Fruit fly (Drosophila melanogaster) whole organism, wandering third instar larva: ENCODE measurements around the gene Dic1.

ENCODE experiments used
- Abd-B ChIP-seq: fragments of >200 bp; optimal IDR thresholded peaks from 2 replicates; lab custom pipeline; 2017; ENCODE audit warnings: missing biosample characterization, missing genetic modification characterization
- CG32264 ChIP-seq: fragments of 200-800 bp; sonication (Bioruptor generic); optimal IDR thresholded peaks from 2 replicates; lab custom pipeline; 2016; ENCODE audit warnings: missing biosample characterization, missing genetic modification characterization
- CG9705 ChIP-seq: fragments of 200-800 bp; sonication (Bioruptor generic); optimal IDR thresholded peaks from 2 replicates; lab custom pipeline; 2018; ENCODE audit warnings: missing biosample characterization, mild to moderate bottlenecking, missing genetic modification characterization
- CrebA ChIP-seq: fragments of 200-800 bp; sonication (Bioruptor generic); optimal IDR thresholded peaks from 2 replicates; lab custom pipeline; 2016; ENCODE audit warnings: missing biosample characterization, mild to moderate bottlenecking, missing genetic modification characterization, borderline replicate concordance
- Dfd ChIP-seq: fragments of >200 bp; optimal IDR thresholded peaks from 2 replicates; lab custom pipeline; 2017; ENCODE audit warnings: missing biosample characterization, missing genetic modification characterization
- GATAd ChIP-seq: sonication (Bioruptor generic); optimal IDR thresholded peaks from 2 replicates; lab custom pipeline; 2016; ENCODE audit warnings: missing biosample characterization, missing genetic modification characterization
- HLH106 ChIP-seq: fragments of 200-800 bp; optimal IDR thresholded peaks from 3 replicates; lab custom pipeline; 2019; ENCODE audit warnings: missing biosample characterization, mild to moderate bottlenecking, missing genetic modification characterization, moderate library complexity
- Hnf4 ChIP-seq: fragments of 200-800 bp; sonication (Bioruptor generic); optimal IDR thresholded peaks from 2 replicates; lab custom pipeline; 2016; ENCODE audit warnings: missing biosample characterization, mild to moderate bottlenecking, missing genetic modification characterization
- Hr78 ChIP-seq: fragments of >200 bp; optimal IDR thresholded peaks from 2 replicates; lab custom pipeline; 2017; ENCODE audit warnings: missing biosample characterization, missing genetic modification characterization
- Myc ChIP-seq: fragments of >200 bp; optimal IDR thresholded peaks from 2 replicates; lab custom pipeline; 2017
- OdsH ChIP-seq: fragments of 200-800 bp; sonication (Bioruptor generic); optimal IDR thresholded peaks from 2 replicates; lab custom pipeline; 2016; ENCODE audit warnings: missing biosample characterization, mild to moderate bottlenecking, missing genetic modification characterization
- Rel ChIP-seq, 2 experiments: fragments of 200-800 bp; sonication (Bioruptor generic) in 1 of 2; optimal IDR thresholded peaks; 2 replicates in 1 of 2; 3 replicates in 1 of 2; lab custom pipeline; 2016 to 2019; ENCODE audit warnings: mild to moderate bottlenecking in 2 of 2, missing biosample characterization in 2 of 2, missing genetic modification characterization in 2 of 2, moderate library complexity in 1 of 2
- Sp1 ChIP-seq: fragments of 200-800 bp; sonication (Bioruptor generic); optimal IDR thresholded peaks from 3 replicates; lab custom pipeline; 2019; ENCODE audit warnings: missing biosample characterization, mild to moderate bottlenecking, missing genetic modification characterization, moderate library complexity
- Vsx2 ChIP-seq: fragments of 200-300, 225-300 bp; sonication (Bioruptor generic); optimal IDR thresholded peaks from 2 replicates; lab custom pipeline; 2018; ENCODE audit warnings: missing biosample characterization, missing genetic modification characterization; ENCODE audit not compliant: partially characterized antibody
- br ChIP-seq: fragments of 200-800 bp; sonication (Bioruptor generic); optimal IDR thresholded peaks from 2 replicates; lab custom pipeline; 2016; ENCODE audit warnings: missing biosample characterization, missing genetic modification characterization
- dl ChIP-seq, 2 experiments: fragments of 175-275, 200-275 bp in 1 of 2; fragments of 200-275 bp in 1 of 2; sonication (Bioruptor generic); optimal IDR thresholded peaks; lab custom pipeline; 2018; ENCODE audit warnings: mild to moderate bottlenecking in 2 of 2, missing biosample characterization in 2 of 2, missing genetic modification characterization in 2 of 2, moderate library complexity in 2 of 2; ENCODE audit not compliant: partially characterized antibody in 2 of 2, insufficient read depth in 1 of 2
- dmrt93B ChIP-seq: fragments of 200-800 bp; sonication (Bioruptor generic); optimal IDR thresholded peaks from 2 replicates; lab custom pipeline; 2018; ENCODE audit warnings: missing biosample characterization, mild to moderate bottlenecking, missing genetic modification characterization
- ey ChIP-seq: fragments of 200-800 bp; sonication (Bioruptor generic); optimal IDR thresholded peaks from 2 replicates; lab custom pipeline; 2016; ENCODE audit warnings: missing biosample characterization, missing genetic modification characterization
- foxo ChIP-seq, 2 experiments: fragments of 200-800 bp; sonication (Bioruptor generic); optimal IDR thresholded peaks; 2 replicates in 1 of 2; 3 replicates in 1 of 2; lab custom pipeline; 2016 to 2017; ENCODE audit warnings: missing biosample characterization in 2 of 2, missing genetic modification characterization in 2 of 2
- fru ChIP-seq: fragments of 200-800 bp; sonication (Bioruptor generic); optimal IDR thresholded peaks from 3 replicates; lab custom pipeline; 2016; ENCODE audit warnings: missing biosample characterization, mild to moderate bottlenecking, missing genetic modification characterization
- h ChIP-seq: fragments of 200-800 bp; sonication (Bioruptor generic); optimal IDR thresholded peaks from 3 replicates; lab custom pipeline; 2016; ENCODE audit warnings: missing biosample characterization, mild to moderate bottlenecking, missing genetic modification characterization
- jim ChIP-seq: fragments of 175-275, 200-325 bp; sonication (Bioruptor generic); optimal IDR thresholded peaks from 2 replicates; lab custom pipeline; 2016; ENCODE audit warnings: missing biosample characterization, mild to moderate bottlenecking, missing genetic modification characterization
- lola ChIP-seq: fragments of >200 bp; optimal IDR thresholded peaks from 2 replicates; lab custom pipeline; 2017; ENCODE audit warnings: missing biosample characterization, missing genetic modification characterization
- pan ChIP-seq: fragments of >200 bp; optimal IDR thresholded peaks from 2 replicates; lab custom pipeline; 2017
- psq ChIP-seq: fragments of 200-800 bp; sonication (Bioruptor generic); optimal IDR thresholded peaks from 3 replicates; lab custom pipeline; 2017; ENCODE audit warnings: missing biosample characterization, mild to moderate bottlenecking, missing genetic modification characterization, moderate library complexity
- rgr ChIP-seq: fragments of 200-800 bp; sonication (Bioruptor generic); optimal IDR thresholded peaks from 3 replicates; lab custom pipeline; 2016; ENCODE audit warnings: missing biosample characterization, mild to moderate bottlenecking, missing genetic modification characterization
- sage ChIP-seq: fragments of 200-800 bp; sonication (Bioruptor generic); optimal IDR thresholded peaks from 2 replicates; lab custom pipeline; 2016; ENCODE audit warnings: missing biosample characterization, mild to moderate bottlenecking, missing genetic modification characterization
- tai ChIP-seq: sonication (Bioruptor generic); optimal IDR thresholded peaks from 2 replicates; lab custom pipeline; 2016; ENCODE audit warnings: missing biosample characterization, missing genetic modification characterization
- usp ChIP-seq: fragments of >200 bp; optimal IDR thresholded peaks from 2 replicates; lab custom pipeline; 2017; ENCODE audit warnings: missing biosample characterization, missing genetic modification characterization

Gene Dic1

DNA sequence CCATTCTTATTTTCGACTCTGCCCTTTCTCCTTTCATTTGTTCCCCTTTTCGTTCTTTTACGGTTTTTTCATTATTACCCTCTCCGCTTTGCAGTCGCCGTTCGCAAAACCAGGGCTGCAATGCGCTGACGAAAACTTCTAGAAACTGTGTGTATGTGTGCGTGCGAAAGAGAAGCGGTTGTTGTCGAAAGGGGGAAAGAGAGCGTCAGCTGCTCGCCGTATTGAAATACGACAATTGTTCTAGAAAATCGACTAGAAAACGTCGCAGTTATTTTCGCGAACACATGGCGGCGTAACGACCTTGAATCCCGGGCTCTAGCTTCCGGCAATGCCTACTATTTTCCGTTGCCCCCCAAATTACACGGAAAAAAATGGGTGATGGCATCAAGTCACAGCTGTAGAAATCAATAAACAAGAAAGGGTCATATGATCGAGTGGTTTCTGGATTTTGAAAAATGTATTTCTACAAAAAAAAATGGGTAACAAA is 18.0 kb downstream of the Dic1 start:
- TF ChIP-seq GATAd (GFP tag; lab: Kevin White, UChicago): no peak
- TF ChIP-seq foxo (GFP tag; optimal IDR thresholded peaks at IDR 0.05; lab: Kevin White, UChicago): no peak
- no peak for TF ChIP-seq Vsx2 (GFP tag; lab: Kevin White, UChicago)
- no peak for TF ChIP-seq Sp1 (GFP tag; lab: Kevin White, UChicago)
- no peak for TF ChIP-seq usp
- TF ChIP-seq h (GFP tag; lab: Kevin White, UChicago): no peak
- no peak for TF ChIP-seq HLH106
- TF ChIP-seq br (GFP tag; lab: Kevin White, UChicago): no peak
- TF ChIP-seq Myc: no peak
- TF ChIP-seq dmrt93B (GFP tag; lab: Kevin White, UChicago): no peak
- no peak for TF ChIP-seq rgr (GFP tag; lab: Kevin White, UChicago)
- TF ChIP-seq Hr78 (GFP tag; lab: Kevin White, UChicago): no peak
- no peak for TF ChIP-seq Hnf4 (GFP tag; lab: Kevin White, UChicago)
- no peak for TF ChIP-seq dl (GFP tag; optimal IDR thresholded peaks at IDR 0.05; lab: Kevin White, UChicago; ENCODE audit: insufficient read depth in 1 of 2, partially characterized antibody in 2 of 2)
- no peak for TF ChIP-seq OdsH (GFP tag; lab: Kevin White, UChicago)
- peak; percentile 56 for TF ChIP-seq lola
- TF ChIP-seq psq (GFP tag; lab: Kevin White, UChicago): peak; percentile 99

DNA sequence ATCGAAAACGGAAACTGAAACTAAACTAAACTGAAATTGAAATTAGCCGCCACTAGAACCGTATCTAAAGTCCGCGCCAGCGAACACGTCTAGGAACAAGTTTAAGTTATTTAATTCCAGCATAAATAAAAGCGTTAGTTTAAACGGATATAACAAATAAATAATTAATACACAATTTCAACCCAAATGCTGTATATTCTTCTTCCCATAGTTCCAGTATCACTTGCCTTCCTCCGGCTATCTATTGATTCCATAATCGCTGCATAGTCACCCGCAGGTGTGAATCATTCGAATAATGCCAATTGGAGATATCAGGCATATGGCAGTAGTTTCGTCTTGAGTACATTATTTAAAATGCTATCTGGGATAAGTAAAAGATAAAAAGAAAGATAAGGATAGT is 20.4 kb downstream of the Dic1 start:
- TF ChIP-seq tai (no peak), Myc (no peak), pan (no peak), Vsx2 (GFP tag; lab: Kevin White, UChicago) (no peak), Rel (GFP tag; optimal IDR thresholded peaks at IDR 0.05; lab: Kevin White, UChicago) (no peak), Rel (tag; optimal IDR thresholded peaks at IDR 0.05; lab: Kevin White, UChicago) (no peak), CG32264 (GFP tag; lab: Kevin White, UChicago) (no peak)

DNA sequence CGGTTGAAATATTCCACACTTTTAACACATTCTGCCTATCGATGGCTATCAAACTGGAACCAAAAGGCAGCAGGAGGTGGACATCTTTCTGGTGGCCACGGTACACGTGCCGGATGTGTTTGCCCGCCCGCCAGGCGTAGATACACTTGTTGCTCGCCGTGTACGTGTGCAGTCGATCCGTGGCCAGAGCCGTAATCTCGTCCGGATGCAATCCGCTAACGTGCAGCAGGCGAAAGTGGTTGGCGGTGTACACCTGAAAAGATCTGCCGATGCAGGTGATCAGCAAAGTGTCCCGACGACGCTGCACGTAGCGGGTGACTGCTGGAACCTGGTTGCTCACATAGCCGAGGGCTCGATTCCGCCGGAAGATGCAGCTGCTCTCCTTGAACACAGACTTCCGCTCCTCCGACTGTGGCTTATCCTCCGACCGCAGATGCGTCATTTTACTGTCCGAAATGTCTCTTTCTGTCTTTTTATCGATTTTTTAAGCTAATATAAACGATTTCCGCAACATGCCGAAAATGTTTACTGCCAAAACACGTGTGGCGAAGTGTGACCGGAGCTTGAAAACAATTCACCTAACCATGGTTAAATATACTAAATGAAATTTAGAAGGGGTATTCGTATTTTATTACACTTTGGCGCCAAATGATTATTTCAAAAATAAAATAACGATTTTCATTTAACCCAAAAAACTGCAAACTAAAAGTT is 23.6 kb downstream of the Dic1 start, which contains the start of gene CG9799:
Gene CG9799 (minus strand): TSS at position 550 of the 711 bp plus-strand sequence.
- TF ChIP-seq Vsx2 (GFP tag; lab: Kevin White, UChicago) (no peak), Myc (peak; percentile 14)

DNA sequence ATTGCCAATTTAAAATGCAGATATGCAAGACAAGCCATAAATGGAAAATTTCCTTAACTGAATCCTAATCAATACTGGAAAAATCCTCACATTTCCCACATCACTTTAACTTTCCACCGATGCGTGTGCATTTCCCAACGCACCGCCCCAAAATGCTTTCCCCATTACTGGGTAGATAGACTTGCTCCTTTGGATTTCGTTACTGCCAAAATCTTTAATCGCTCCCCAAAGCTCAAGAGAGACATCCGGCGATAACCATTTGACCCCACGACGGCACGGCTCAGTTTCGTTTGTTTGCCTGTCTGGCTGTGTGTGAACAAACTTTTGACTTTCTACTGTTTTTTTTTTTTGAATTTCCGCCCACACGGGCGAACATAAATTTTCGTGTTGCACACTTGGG is 25.8 kb downstream of the Dic1 start:
- TF ChIP-seq Vsx2 (GFP tag; lab: Kevin White, UChicago): no peak
- TF ChIP-seq fru (GFP tag; lab: Kevin White, UChicago): peak; percentile 18

DNA sequence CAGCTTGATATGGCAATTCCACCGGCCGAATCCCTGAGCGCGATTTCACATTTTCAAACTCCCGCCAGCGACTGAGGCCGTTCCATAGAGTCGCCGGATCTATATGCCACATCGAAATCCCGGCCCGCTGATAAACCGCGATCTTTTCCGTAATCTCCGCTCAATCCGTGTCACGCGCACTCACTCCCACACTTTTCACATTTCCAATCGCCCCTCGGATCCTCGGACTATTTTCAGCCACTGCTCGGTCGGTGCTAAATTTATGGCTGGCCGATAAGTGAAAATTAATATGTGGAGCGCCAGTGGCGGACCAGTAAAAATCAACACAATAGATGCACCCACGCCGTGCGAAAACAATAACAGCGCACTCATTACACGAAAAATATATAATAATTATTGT is 28.3 kb downstream of the Dic1 start:
- TF ChIP-seq tai (no peak), h (GFP tag; lab: Kevin White, UChicago) (no peak), CrebA (GFP tag; lab: Kevin White, UChicago) (no peak), Rel (GFP tag; optimal IDR thresholded peaks at IDR 0.05; lab: Kevin White, UChicago) (no peak), Rel (tag; optimal IDR thresholded peaks at IDR 0.05; lab: Kevin White, UChicago) (no peak), jim (no peak), dmrt93B (GFP tag; lab: Kevin White, UChicago) (no peak), Hr78 (GFP tag; lab: Kevin White, UChicago) (no peak), Sp1 (GFP tag; lab: Kevin White, UChicago) (no peak)

dm6 chr3R:13395133-13395532 is 30.4 kb downstream of the Dic1 start, which contains the start of gene CCHa2:
Gene CCHa2, minus strand, starts transcription at chr3R:13395197.
- TF ChIP-seq Dfd (peak; percentile 54), CG9705 (GFP tag; lab: Kevin White, UChicago) (no peak)

DNA sequence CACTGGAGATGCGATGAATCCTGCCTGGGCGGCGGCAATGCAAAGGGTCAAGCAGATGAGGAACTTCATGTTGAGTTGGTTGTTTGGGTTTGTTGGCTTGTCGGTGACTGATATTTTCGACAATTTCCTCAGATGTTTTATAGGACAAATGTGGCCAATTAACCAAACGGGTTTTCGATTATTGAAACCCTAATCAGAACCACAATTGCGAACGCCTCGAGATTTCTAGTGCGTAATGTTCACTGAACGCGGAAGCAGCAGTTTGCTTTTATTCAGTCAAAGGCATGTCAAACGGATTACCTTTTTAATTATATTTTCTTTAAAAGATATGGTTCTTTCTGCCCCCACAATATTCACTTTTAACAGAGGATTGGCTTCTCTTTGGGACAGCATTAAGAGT is 32.3 kb downstream of the Dic1 start, which contains the start of gene CG14374:
Gene CG14374 (minus strand): TSS at position 101 of the 400 bp plus-strand sequence.
- TF ChIP-seq sage (GFP tag; lab: Kevin White, UChicago) (no peak), Hnf4 (GFP tag; lab: Kevin White, UChicago) (no peak), OdsH (GFP tag; lab: Kevin White, UChicago) (no peak), Dfd (no peak), Myc (no peak), h (GFP tag; lab: Kevin White, UChicago) (no peak), Abd-B (no peak), tai (no peak), psq (GFP tag; lab: Kevin White, UChicago) (no peak), ey (GFP tag; lab: Kevin White, UChicago) (no peak), jim (no peak)
